Worm (Caenorhabditis elegans): Measurements from ENCODE around the gene C07A9.12.

ce11 chrIII:9725114-9725513, 2.2 kb downstream of the C07A9.12 start, which contains the start of gene clec-162:
- TF ChIP-seq dao-5 (tag; optimal IDR thresholded peaks at IDR 0.05) (no peak), him-1 (tag; optimal IDR thresholded peaks at IDR 0.05) (no peak)
